Worm (Caenorhabditis elegans) whole organism, L4 larva: Measurements from ENCODE around the gene srx-122.

ENCODE experiments used
- F26F4.8 ChIP-seq: fragments of 200-800 bp; sonication (Bioruptor generic); conservative IDR thresholded peaks from 2 replicates; pipeline ENCODE4 v1.3.6; 2022; ENCODE audit warnings: missing genetic modification characterization, missing compliant biosample characterization
- F44E2.7 ChIP-seq: fragments of 200-800 bp; sonication (Bioruptor generic); IDR thresholded peaks from 2 replicates; pipeline ENCODE4 v2.1.2; 2022; ENCODE audit warnings: missing genetic modification characterization, missing compliant biosample characterization
- T26A8.4 ChIP-seq: fragments of 200-800 bp; sonication (Bioruptor generic); IDR thresholded peaks from 2 replicates; pipeline ENCODE4 v1.3.6; 2022; ENCODE audit warnings: missing genetic modification characterization, missing compliant biosample characterization
- aha-1 ChIP-seq: fragments of 150-350 bp; peaks from one replicate; lab custom pipeline; 2014; ENCODE audit warnings: missing biosample characterization, missing genetic modification characterization
- arid-1 ChIP-seq: fragments of 200-800 bp; sonication (Bioruptor generic); conservative IDR thresholded peaks from 2 replicates; pipeline ENCODE4 v1.3.6; 2022; ENCODE audit warnings: missing genetic modification reagents, missing genetic modification characterization, missing compliant biosample characterization
- ceh-20 ChIP-seq: fragments of 200-800 bp; sonication (Bioruptor generic); IDR thresholded peaks from 2 replicates; pipeline ENCODE4 v1.3.6; 2022; ENCODE audit warnings: missing genetic modification reagents, missing genetic modification characterization, missing compliant biosample characterization
- ceh-28 ChIP-seq: fragments of 150-350 bp; optimal IDR thresholded peaks from 2 replicates; lab custom pipeline; 2014; ENCODE audit warnings: missing biosample characterization, missing genetic modification reagents, missing genetic modification characterization
- ceh-32 ChIP-seq: sonication (generic microtip); optimal IDR thresholded peaks from 2 replicates; lab custom pipeline; 2016; ENCODE audit warnings: mild to moderate bottlenecking, missing genetic modification characterization, missing compliant biosample characterization; ENCODE audit not compliant: poor library complexity
- ctbp-1 ChIP-seq: fragments of 200-800 bp; sonication (Bioruptor generic); IDR thresholded peaks from 2 replicates; pipeline ENCODE4 v1.3.6; 2022; ENCODE audit warnings: missing genetic modification reagents, missing genetic modification characterization, missing compliant biosample characterization
- daf-16 ChIP-seq, 3 experiments: sonication (generic microtip); optimal IDR thresholded peaks; 2 replicates each; lab custom pipeline; 2016 to 2017; ENCODE audit warnings: missing genetic modification characterization in 3 of 3, missing genetic modification reagents in 3 of 3, mild to moderate bottlenecking in 2 of 3, missing compliant biosample characterization in 2 of 3, missing biosample characterization in 1 of 3, moderate library complexity in 1 of 3
- daf-19 ChIP-seq: fragments of 200-800 bp; sonication (Bioruptor generic); conservative IDR thresholded peaks from 2 replicates; pipeline ENCODE4 v1.3.6; 2022; ENCODE audit warnings: missing genetic modification characterization, missing compliant biosample characterization
- dmd-6 ChIP-seq: fragments of 200-800 bp; sonication (Bioruptor generic); IDR thresholded peaks from 2 replicates; pipeline ENCODE4 v1.3.6; 2022; ENCODE audit warnings: missing genetic modification reagents, missing genetic modification characterization, missing compliant biosample characterization
- duxl-1 ChIP-seq: sonication (generic microtip); optimal IDR thresholded peaks from 2 replicates; lab custom pipeline; 2016; ENCODE audit warnings: mild to moderate bottlenecking, missing genetic modification characterization, moderate library complexity, missing compliant biosample characterization; ENCODE audit not compliant: poor library complexity
- dve-1 ChIP-seq: sonication (generic microtip); optimal IDR thresholded peaks from 2 replicates; lab custom pipeline; 2017; ENCODE audit warnings: antibody characterized with exemption, mild to moderate bottlenecking, missing genetic modification characterization, missing compliant biosample characterization; ENCODE audit not compliant: insufficient read depth
- fos-1 ChIP-seq: fragments of 150-350 bp; optimal IDR thresholded peaks from 2 replicates; lab custom pipeline; 2014; ENCODE audit warnings: missing biosample characterization, missing genetic modification characterization
- gei-8 ChIP-seq: fragments of 200-800 bp; sonication (Bioruptor generic); optimal IDR thresholded peaks from 2 replicates; lab custom pipeline; 2018; ENCODE audit warnings: mild to moderate bottlenecking, missing genetic modification characterization, missing compliant biosample characterization
- hif-1 ChIP-seq, 2 experiments: sonication (generic microtip); optimal IDR thresholded peaks; 2 replicates each; lab custom pipeline; 2016 to 2017; ENCODE audit warnings: missing compliant biosample characterization in 2 of 2, missing genetic modification characterization in 2 of 2, missing genetic modification reagents in 2 of 2, missing genotype in 2 of 2, mild to moderate bottlenecking in 1 of 2
- hmg-1.1 ChIP-seq: fragments of 200-800 bp; sonication (Bioruptor generic); IDR thresholded peaks from 2 replicates; pipeline ENCODE4 v1.3.6; 2022; ENCODE audit warnings: missing genetic modification reagents, missing genetic modification characterization, missing compliant biosample characterization
- jun-1 ChIP-seq: fragments of 150-350 bp; optimal IDR thresholded peaks from 2 replicates; lab custom pipeline; 2014; ENCODE audit warnings: missing biosample characterization, missing genetic modification reagents, missing genetic modification characterization
- lim-7 ChIP-seq: fragments of 200-800 bp; sonication (Bioruptor generic); IDR thresholded peaks from 2 replicates; pipeline ENCODE4 v1.3.6; 2022; ENCODE audit warnings: missing genetic modification characterization, missing compliant biosample characterization
- lin-38 ChIP-seq: fragments of 200-800 bp; sonication (Bioruptor generic); IDR thresholded peaks from 2 replicates; pipeline ENCODE4 v1.3.6; 2022; ENCODE audit warnings: missing genetic modification reagents, missing genetic modification characterization, missing compliant biosample characterization
- lir-3 ChIP-seq: sonication (generic microtip); optimal IDR thresholded peaks from 2 replicates; lab custom pipeline; 2016; ENCODE audit warnings: mild to moderate bottlenecking, missing genetic modification characterization, missing compliant biosample characterization
- mdt-29 ChIP-seq: fragments of 200-800 bp; sonication (Bioruptor generic); IDR thresholded peaks from 2 replicates; pipeline ENCODE4 v1.3.6; 2022; ENCODE audit warnings: missing genetic modification reagents, missing genetic modification characterization, missing compliant biosample characterization
- mep-1 ChIP-seq: fragments of 150-350 bp; sonication (generic microtip); optimal IDR thresholded peaks from 3 replicates; lab custom pipeline; 2014; ENCODE audit warnings: missing biosample characterization, missing genetic modification characterization
- nhr-11 ChIP-seq: fragments of 150-350 bp; optimal IDR thresholded peaks from 2 replicates; lab custom pipeline; 2014; ENCODE audit warnings: missing biosample characterization, missing genetic modification characterization
- nhr-237 ChIP-seq: sonication (generic microtip); optimal IDR thresholded peaks from 2 replicates; lab custom pipeline; 2017; ENCODE audit warnings: missing biosample characterization, missing genetic modification characterization
- nhr-25 ChIP-seq: sonication (generic microtip); optimal IDR thresholded peaks from 2 replicates; lab custom pipeline; 2017; ENCODE audit warnings: missing genetic modification characterization, mild to moderate bottlenecking, missing compliant biosample characterization, antibody characterized with exemption, moderate library complexity, borderline replicate concordance; ENCODE audit not compliant: insufficient read depth
- nhr-28 ChIP-seq: fragments of 150-350 bp; optimal IDR thresholded peaks from 2 replicates; lab custom pipeline; 2014; ENCODE audit warnings: missing biosample characterization, missing genetic modification characterization
- nhr-42 ChIP-seq: fragments of 200-800 bp; sonication (Bioruptor generic); IDR thresholded peaks from 2 replicates; pipeline ENCODE4 v1.3.6; 2022; ENCODE audit warnings: missing genetic modification characterization, missing compliant biosample characterization
- nhr-48 ChIP-seq: sonication (generic microtip); optimal IDR thresholded peaks from 2 replicates; lab custom pipeline; 2016; ENCODE audit warnings: mild to moderate bottlenecking, missing genetic modification characterization, missing compliant biosample characterization
- nhr-6 ChIP-seq: fragments of 150-350 bp; optimal IDR thresholded peaks from 2 replicates; lab custom pipeline; 2014; ENCODE audit warnings: missing biosample characterization, missing genetic modification characterization
- nhr-76 ChIP-seq: fragments of 150-350 bp; optimal IDR thresholded peaks from 2 replicates; lab custom pipeline; 2014; ENCODE audit warnings: missing biosample characterization, missing genetic modification characterization
- pha-4 ChIP-seq, 2 experiments: fragments of 150-350 bp in 1 of 2; fragments of 200-800 bp in 1 of 2; sonication (Bioruptor generic) in 1 of 2; IDR thresholded peaks in 1 of 2; optimal IDR thresholded peaks in 1 of 2; 2 replicates each; pipeline versions ENCODE4 v1.3.6 to Lab custom; 2014 to 2022; ENCODE audit warnings: missing genetic modification characterization in 2 of 2, missing genetic modification reagents in 2 of 2, missing biosample characterization in 1 of 2, missing compliant biosample characterization in 1 of 2
- pqm-1 ChIP-seq: sonication (generic microtip); optimal IDR thresholded peaks from 2 replicates; lab custom pipeline; 2017; ENCODE audit warnings: missing biosample characterization, missing genetic modification characterization
- saeg-2 ChIP-seq: fragments of 200-800 bp; sonication (Bioruptor generic); IDR thresholded peaks from 2 replicates; pipeline ENCODE4 v1.3.6; 2022; ENCODE audit warnings: missing genetic modification reagents, missing genetic modification characterization, missing compliant biosample characterization
- snpc-1.2 ChIP-seq: fragments of 200-800 bp; sonication (Bioruptor generic); IDR thresholded peaks from 2 replicates; pipeline ENCODE4 v1.3.6; 2022; ENCODE audit warnings: missing genetic modification reagents, missing genetic modification characterization, missing compliant biosample characterization
- snpc-4 ChIP-seq: fragments of 150-350 bp; optimal IDR thresholded peaks from 2 replicates; lab custom pipeline; 2014; ENCODE audit warnings: missing biosample characterization, missing genetic modification characterization
- spr-1 ChIP-seq: sonication (generic microtip); optimal IDR thresholded peaks from 2 replicates; lab custom pipeline; 2016; ENCODE audit warnings: mild to moderate bottlenecking, missing genetic modification characterization, missing compliant biosample characterization
- spr-3 ChIP-seq: fragments of 200-800 bp; sonication (Bioruptor generic); optimal IDR thresholded peaks from 2 replicates; lab custom pipeline; 2018; ENCODE audit warnings: mild to moderate bottlenecking, missing genetic modification characterization, missing compliant biosample characterization
- tra-1 ChIP-seq: fragments of 200-800 bp; sonication (Bioruptor generic); IDR thresholded peaks from 2 replicates; pipeline ENCODE4 v1.3.6; 2022; ENCODE audit warnings: missing genetic modification reagents, missing genetic modification characterization, missing compliant biosample characterization
- unc-39 ChIP-seq: sonication (generic microtip); optimal IDR thresholded peaks from 2 replicates; lab custom pipeline; 2017; ENCODE audit warnings: missing biosample characterization, missing genetic modification characterization
- unc-62 ChIP-seq, 3 experiments: fragments of 150-350 bp in 1 of 3; sonication (generic microtip); optimal IDR thresholded peaks in 2 of 3; peaks in 1 of 3; 1 replicate in 1 of 3; 2 replicates in 2 of 3; lab custom pipeline; 2014 to 2017; ENCODE audit warnings: missing biosample characterization in 3 of 3, missing genetic modification characterization in 3 of 3, missing genetic modification reagents in 3 of 3, missing genotype in 1 of 3
- zfp-2 ChIP-seq: sonication (generic microtip); optimal IDR thresholded peaks from 2 replicates; lab custom pipeline; 2016; ENCODE audit warnings: mild to moderate bottlenecking, missing genetic modification characterization, missing compliant biosample characterization
- zfp-3 ChIP-seq: fragments of 200-800 bp; sonication (Bioruptor generic); conservative IDR thresholded peaks from 2 replicates; pipeline ENCODE4 v1.3.6; 2022; ENCODE audit warnings: missing genetic modification reagents, missing genetic modification characterization, missing compliant biosample characterization
- zip-11 ChIP-seq: fragments of 200-800 bp; sonication (Bioruptor generic); IDR thresholded peaks from 2 replicates; pipeline ENCODE4 v1.3.6; 2022; ENCODE audit warnings: missing genetic modification characterization, missing compliant biosample characterization

srx-122 gene

DNA sequence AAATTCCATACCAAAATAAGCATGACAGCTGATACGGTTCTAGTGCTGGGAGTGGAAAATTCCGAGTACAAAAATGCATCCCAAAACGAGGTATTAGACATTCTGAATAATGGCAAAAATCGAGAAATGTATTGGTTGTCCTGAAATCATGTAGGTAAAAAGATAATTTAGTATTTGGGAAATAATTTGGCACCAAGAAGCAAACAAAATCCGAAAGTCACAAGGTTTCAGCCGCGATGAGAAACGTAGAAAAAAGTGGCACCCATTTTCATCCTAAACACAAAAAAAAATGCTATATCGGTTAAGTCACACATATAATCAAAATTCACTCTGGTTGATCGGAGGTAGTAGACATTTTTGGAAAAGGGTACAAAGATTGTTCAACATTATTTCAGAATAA, at the start of gene srx-122:
srx-122 (minus strand) TSS at position 101 of the 400 bp plus-strand sequence.
- TF ChIP-seq zfp-3 (GFP tag; lab: Robert Waterston, UW) = no peak
- no peak for TF ChIP-seq pha-4 (GFP tag; IDR thresholded peaks at IDR 0.05; lab: Robert Waterston, UW)
- no peak for TF ChIP-seq pha-4 (tag; optimal IDR thresholded peaks at IDR 0.05; lab: Kevin White, UChicago)
- TF ChIP-seq daf-16 (GFP tag; optimal IDR thresholded peaks at IDR 0.05; lab: Kevin White, UChicago) = no peak
- TF ChIP-seq daf-16 (tag; optimal IDR thresholded peaks at IDR 0.05; lab: Kevin White, UChicago) = no peak
- no peak for TF ChIP-seq jun-1 (tag; lab: Kevin White, UChicago)
- no peak for TF ChIP-seq nhr-76 (tag; lab: Kevin White, UChicago)
- no peak for TF ChIP-seq daf-19 (GFP tag; lab: Robert Waterston, UW)
- TF ChIP-seq nhr-6 = no peak
- no peak for TF ChIP-seq nhr-48 (tag; lab: Kevin White, UChicago)
- TF ChIP-seq nhr-28 (tag; lab: Kevin White, UChicago) = no peak

DNA sequence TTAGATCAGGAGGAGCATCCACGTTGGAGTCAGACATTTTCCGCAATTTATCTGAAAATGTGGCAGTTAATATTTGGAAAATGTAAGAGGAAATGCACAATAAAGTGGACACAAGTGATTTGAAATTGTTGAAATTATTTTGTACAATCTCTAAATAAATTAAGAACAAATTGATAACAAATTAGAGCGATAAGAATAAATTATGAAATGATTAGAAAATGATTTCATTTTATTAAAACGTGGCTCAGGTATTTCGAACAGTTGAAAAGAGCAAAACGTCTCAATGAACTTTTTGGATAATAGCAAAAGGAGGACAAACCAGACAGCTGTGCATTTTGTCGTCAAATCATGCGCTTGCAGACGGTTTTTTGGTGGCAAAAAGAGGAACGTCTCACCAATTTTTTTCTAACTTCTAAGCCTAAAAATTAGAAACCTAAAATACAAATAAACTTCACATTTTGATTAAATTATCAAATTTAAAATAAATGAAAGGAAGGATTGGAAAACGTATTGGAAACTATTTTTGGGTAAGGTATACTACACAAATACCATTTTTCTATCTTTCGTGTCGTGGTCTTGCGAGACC, 48.9 kb upstream of the srx-122 start, which contains the start of gene fbxa-65:
fbxa-65 (minus strand) TSS at position 51 of the 586 bp plus-strand sequence.
- TF ChIP-seq nhr-28 (tag; lab: Kevin White, UChicago) (peak; percentile 23), saeg-2 (GFP tag; lab: Robert Waterston, UW) (no peak), aha-1 (tag; lab: Kevin White, UChicago) (peak; percentile 94)

DNA sequence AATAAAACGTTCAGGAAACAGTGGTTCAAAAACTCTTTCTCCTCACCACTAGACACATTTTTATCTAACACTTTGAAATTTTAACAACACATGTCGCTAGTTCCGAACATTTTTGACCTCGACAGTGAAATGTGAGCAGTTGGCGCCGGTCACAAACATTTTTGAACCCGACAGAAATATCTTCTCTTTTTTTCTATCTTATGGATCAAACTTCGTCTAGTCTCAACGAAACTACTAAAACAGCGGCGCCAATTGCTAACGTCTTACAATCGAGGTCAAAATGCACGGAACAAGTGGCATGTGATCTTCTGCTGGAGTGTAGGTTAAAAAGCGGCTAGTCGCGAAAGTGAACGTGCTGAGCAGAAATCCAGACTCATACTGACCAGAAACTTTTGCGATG, 46.3 kb upstream of the srx-122 start:
- TF ChIP-seq ceh-20 = 0 out of 2 replicates have a peak, but pooled peaks have one; percentile 75
- no peak for TF ChIP-seq lir-3
- TF ChIP-seq tra-1 = no peak
- no peak for TF ChIP-seq snpc-1.2 (GFP tag; lab: Robert Waterston, UW)
- no peak for TF ChIP-seq nhr-237
- no peak for TF ChIP-seq zfp-2 (tag; lab: Kevin White, UChicago)
- peak in 1 of 2 experiments; percentile 59 for TF ChIP-seq hif-1 (tag; optimal IDR thresholded peaks at IDR 0.05; lab: Kevin White, UChicago)
- no peak for TF ChIP-seq spr-3 (GFP tag; lab: Kevin White, UChicago)
- TF ChIP-seq snpc-4 (tag; lab: Kevin White, UChicago) = no peak
- TF ChIP-seq F26F4.8 (GFP tag; lab: Robert Waterston, UW) = no peak
- TF ChIP-seq pqm-1 = no peak
- TF ChIP-seq duxl-1 (tag; lab: Kevin White, UChicago) = no peak
- no peak for TF ChIP-seq spr-1
- no peak for TF ChIP-seq mep-1 (tag; lab: Kevin White, UChicago)
- TF ChIP-seq ceh-32 (tag; lab: Kevin White, UChicago) = no peak
- no peak for TF ChIP-seq F44E2.7
- TF ChIP-seq daf-19 (GFP tag; lab: Robert Waterston, UW) = no peak
- no peak for TF ChIP-seq lim-7 (GFP tag; lab: Robert Waterston, UW)
- no peak for TF ChIP-seq T26A8.4 (GFP tag; lab: Robert Waterston, UW)
- no peak for TF ChIP-seq hmg-1.1 (GFP tag; lab: Robert Waterston, UW)
- TF ChIP-seq mdt-29 (GFP tag; lab: Robert Waterston, UW) = no peak
- TF ChIP-seq nhr-25 (tag; lab: Kevin White, UChicago) = no peak
- TF ChIP-seq arid-1 = no peak
- no peak for TF ChIP-seq gei-8 (GFP tag; lab: Kevin White, UChicago)
- no peak for TF ChIP-seq unc-39 (tag; lab: Kevin White, UChicago)
- no peak for TF ChIP-seq ctbp-1 (GFP tag; lab: Robert Waterston, UW)
- TF ChIP-seq lin-38 (GFP tag; lab: Robert Waterston, UW) = no peak
- peak in 1 of 2 experiments; percentile 88 for TF ChIP-seq unc-62 (GFP tag; optimal IDR thresholded peaks at IDR 0.05 in 1 of 2; lab: Kevin White, UChicago)
- no peak for TF ChIP-seq unc-62 (tag; optimal IDR thresholded peaks at IDR 0.05; lab: Kevin White, UChicago)
- TF ChIP-seq dmd-6 (GFP tag; lab: Robert Waterston, UW) = peak; percentile 22; the same call in 1 of the 2 replicates
- no peak for TF ChIP-seq zip-11 (GFP tag; lab: Robert Waterston, UW)
- peak; percentile 62 for TF ChIP-seq aha-1 (tag; lab: Kevin White, UChicago)
- TF ChIP-seq nhr-42 = no peak
- no peak for TF ChIP-seq ceh-28 (tag; lab: Kevin White, UChicago)
- TF ChIP-seq jun-1 (tag; lab: Kevin White, UChicago) = no peak
- TF ChIP-seq nhr-11 (tag; lab: Kevin White, UChicago) = peak; percentile 36
- no peak for TF ChIP-seq dve-1
- TF ChIP-seq fos-1 (tag; lab: Kevin White, UChicago) = no peak
